Worm (Caenorhabditis elegans) whole organism, L2 larva: ENCODE results near the gene igeg-1.

Source experiments
- R02D3.7 ChIP-seq: fragments of 150-350 bp; optimal IDR thresholded peaks from 2 replicates; lab custom pipeline; 2014; ENCODE audit warnings: missing biosample characterization, missing genetic modification characterization
- Y55F3AM.14 ChIP-seq: fragments of 200-800 bp; sonication (Bioruptor generic); optimal IDR thresholded peaks from 2 replicates; lab custom pipeline; 2018; ENCODE audit warnings: mild to moderate bottlenecking, missing genetic modification characterization, missing compliant biosample characterization
- ceh-82 ChIP-seq: fragments of 150-350 bp; optimal IDR thresholded peaks from 2 replicates; lab custom pipeline; 2014; ENCODE audit warnings: missing biosample characterization, missing genetic modification characterization
- fos-1 ChIP-seq: fragments of 150-350 bp; optimal IDR thresholded peaks from 2 replicates; lab custom pipeline; 2014; ENCODE audit warnings: missing biosample characterization, missing genetic modification characterization
- gmeb-1 ChIP-seq: fragments of 150-350 bp; optimal IDR thresholded peaks from 2 replicates; lab custom pipeline; 2014; ENCODE audit warnings: missing biosample characterization, missing genetic modification characterization
- snpc-4 ChIP-seq: fragments of 150-350 bp; optimal IDR thresholded peaks from 2 replicates; lab custom pipeline; 2014; ENCODE audit warnings: missing biosample characterization, missing genetic modification characterization
- unc-55 ChIP-seq: fragments of 150-350 bp; sonication (generic microtip); optimal IDR thresholded peaks from 3 replicates; lab custom pipeline; 2014; ENCODE audit warnings: missing biosample characterization, missing genetic modification reagents, missing genetic modification characterization
- unc-62 ChIP-seq: fragments of 150-350 bp; optimal IDR thresholded peaks from 2 replicates; lab custom pipeline; 2014; ENCODE audit warnings: missing biosample characterization, missing genetic modification reagents, missing genetic modification characterization
- zag-1 ChIP-seq: fragments of 150-350 bp; optimal IDR thresholded peaks from 2 replicates; lab custom pipeline; 2014; ENCODE audit warnings: missing biosample characterization, missing genetic modification characterization
- ztf-4 ChIP-seq: fragments of 150-350 bp; optimal IDR thresholded peaks from 2 replicates; lab custom pipeline; 2014; ENCODE audit warnings: missing biosample characterization, missing genetic modification characterization

ce11 chrIV:4559160-4559559 is 3.3 kb upstream of the igeg-1 start:
- TF ChIP-seq unc-55 (GFP tag; lab: Kevin White, UChicago) (no peak), R02D3.7 (no peak), zag-1 (no peak), snpc-4 (tag; lab: Kevin White, UChicago) (no peak), fos-1 (peak; percentile 67), Y55F3AM.14 (GFP tag; lab: Kevin White, UChicago) (no peak), ceh-82 (tag; lab: Kevin White, UChicago) (no peak), gmeb-1 (tag; lab: Kevin White, UChicago) (peak; percentile 14), ztf-4 (tag; lab: Kevin White, UChicago) (no peak), unc-62 (GFP tag; lab: Kevin White, UChicago) (no peak)
